Worm (Caenorhabditis elegans) whole organism, late embryonic: ENCODE results near the gene flp-8.

ENCODE experiments used
- F13H6.1 ChIP-seq: sonication (generic microtip); optimal IDR thresholded peaks from 2 replicates; lab custom pipeline; 2016; ENCODE audit warnings: missing genetic modification characterization, missing compliant biosample characterization
- Y22D7AL.16 ChIP-seq: sonication (generic microtip); optimal IDR thresholded peaks from 2 replicates; lab custom pipeline; 2016; ENCODE audit warnings: missing genetic modification characterization, missing compliant biosample characterization
- ama-1 ChIP-seq: fragments of 150-350 bp; optimal IDR thresholded peaks from 2 replicates; lab custom pipeline; 2014
- ceh-14 ChIP-seq: sonication (generic microtip); optimal IDR thresholded peaks from 2 replicates; lab custom pipeline; 2016; ENCODE audit warnings: missing genotype, missing genetic modification characterization, missing compliant biosample characterization
- ceh-18 ChIP-seq: sonication (generic microtip); optimal IDR thresholded peaks from 2 replicates; lab custom pipeline; 2016; ENCODE audit warnings: missing genetic modification characterization, missing compliant biosample characterization
- ceh-30 ChIP-seq: fragments of 150-350 bp; optimal IDR thresholded peaks from 2 replicates; lab custom pipeline; 2014; ENCODE audit warnings: missing biosample characterization, missing genetic modification characterization
- ceh-34 ChIP-seq: sonication (generic microtip); optimal IDR thresholded peaks from 2 replicates; lab custom pipeline; 2016; ENCODE audit warnings: mild to moderate bottlenecking, missing genetic modification characterization, missing compliant biosample characterization
- ceh-45 ChIP-seq: fragments of 200-800 bp; sonication (Bioruptor generic); IDR thresholded peaks from 2 replicates; pipeline ENCODE4 v1.3.6; 2022; ENCODE audit warnings: missing genetic modification reagents, missing genetic modification characterization, missing compliant biosample characterization
- ceh-48 ChIP-seq: sonication (generic microtip); optimal IDR thresholded peaks from 2 replicates; lab custom pipeline; 2016; ENCODE audit warnings: missing genetic modification characterization, inconsistent platforms, missing compliant biosample characterization
- dmd-4 ChIP-seq: sonication (generic microtip); optimal IDR thresholded peaks from 2 replicates; lab custom pipeline; 2016; ENCODE audit warnings: borderline replicate concordance, missing genetic modification characterization, missing compliant biosample characterization
- dve-1 ChIP-seq: sonication (generic microtip); optimal IDR thresholded peaks from 2 replicates; lab custom pipeline; 2017; ENCODE audit warnings: antibody characterized with exemption, mild to moderate bottlenecking, missing genetic modification characterization, missing compliant biosample characterization
- fax-1 ChIP-seq: sonication (generic microtip); optimal IDR thresholded peaks from 2 replicates; lab custom pipeline; 2016; ENCODE audit warnings: missing genotype, missing genetic modification characterization, missing compliant biosample characterization
- fkh-10 ChIP-seq: fragments of 150-350 bp; optimal IDR thresholded peaks from 2 replicates; lab custom pipeline; 2014; ENCODE audit warnings: missing biosample characterization, missing genetic modification reagents, missing genetic modification characterization
- fkh-6 ChIP-seq: sonication (generic microtip); optimal IDR thresholded peaks from 2 replicates; lab custom pipeline; 2016; ENCODE audit warnings: missing genetic modification characterization, missing compliant biosample characterization
- gmeb-2 ChIP-seq: sonication (generic microtip); optimal IDR thresholded peaks from 2 replicates; lab custom pipeline; 2016; ENCODE audit warnings: missing genetic modification characterization, inconsistent platforms, missing compliant biosample characterization
- hlh-15 ChIP-seq: sonication (generic microtip); optimal IDR thresholded peaks from 2 replicates; lab custom pipeline; 2016; ENCODE audit warnings: missing genetic modification characterization, missing compliant biosample characterization
- hlh-30 ChIP-seq: sonication (generic microtip); optimal IDR thresholded peaks from 2 replicates; lab custom pipeline; 2017; ENCODE audit warnings: antibody characterized with exemption, missing genetic modification characterization, missing compliant biosample characterization; ENCODE audit not compliant: insufficient read depth
- hlh-6 ChIP-seq: sonication (generic microtip); optimal IDR thresholded peaks from 2 replicates; lab custom pipeline; 2016; ENCODE audit warnings: missing genotype, missing genetic modification characterization, missing compliant biosample characterization
- hlh-8 ChIP-seq: sonication (generic microtip); optimal IDR thresholded peaks from 2 replicates; lab custom pipeline; 2016; ENCODE audit warnings: missing genotype, missing genetic modification characterization, missing compliant biosample characterization
- lim-6 ChIP-seq: sonication (generic microtip); optimal IDR thresholded peaks from 2 replicates; lab custom pipeline; 2016; ENCODE audit warnings: missing genetic modification characterization, missing compliant biosample characterization
- mec-3 ChIP-seq: sonication (generic microtip); optimal IDR thresholded peaks from 2 replicates; lab custom pipeline; 2016; ENCODE audit warnings: borderline replicate concordance, missing genetic modification characterization, missing compliant biosample characterization
- nhr-11 ChIP-seq: fragments of 150-350 bp; optimal IDR thresholded peaks from 2 replicates; lab custom pipeline; 2014; ENCODE audit warnings: missing biosample characterization, missing genetic modification characterization
- nhr-232 ChIP-seq: sonication (generic microtip); optimal IDR thresholded peaks from 2 replicates; lab custom pipeline; 2016; ENCODE audit warnings: missing genetic modification characterization, missing compliant biosample characterization
- pag-3 ChIP-seq: sonication (generic microtip); optimal IDR thresholded peaks from 2 replicates; lab custom pipeline; 2016; ENCODE audit warnings: missing compliant biosample characterization, missing genetic modification characterization, borderline replicate concordance
- pax-1 ChIP-seq: fragments of 150-350 bp; optimal IDR thresholded peaks from 2 replicates; lab custom pipeline; 2014; ENCODE audit warnings: missing biosample characterization, missing genetic modification characterization
- pha-2 ChIP-seq: sonication (generic microtip); optimal IDR thresholded peaks from 2 replicates; lab custom pipeline; 2017; ENCODE audit warnings: mild to moderate bottlenecking, missing genetic modification characterization, missing compliant biosample characterization
- pha-4 ChIP-seq: fragments of 150-350 bp; optimal IDR thresholded peaks from 2 replicates; lab custom pipeline; 2018; ENCODE audit warnings: missing biosample characterization, missing genetic modification reagents, missing genetic modification characterization
- ref-2 ChIP-seq: sonication (generic microtip); optimal IDR thresholded peaks from 2 replicates; lab custom pipeline; 2016; ENCODE audit warnings: missing genetic modification characterization, missing compliant biosample characterization
- sox-4 ChIP-seq: sonication (generic microtip); optimal IDR thresholded peaks from 2 replicates; lab custom pipeline; 2017; ENCODE audit warnings: mild to moderate bottlenecking, missing genetic modification characterization, inconsistent platforms, missing compliant biosample characterization
- unc-3 ChIP-seq, 2 experiments: fragments of 200-800 bp in 1 of 2; sonication (Bioruptor generic) in 1 of 2; sonication (generic microtip) in 1 of 2; conservative IDR thresholded peaks in 1 of 2; optimal IDR thresholded peaks in 1 of 2; 2 replicates each; pipeline versions ENCODE4 v1.3.6 to Lab custom; 2016 to 2022; ENCODE audit warnings: missing compliant biosample characterization in 2 of 2, missing genetic modification characterization in 2 of 2, missing genetic modification reagents in 1 of 2
- unc-55 ChIP-seq: sonication (generic microtip); optimal IDR thresholded peaks from 2 replicates; lab custom pipeline; 2017; ENCODE audit warnings: missing biosample characterization, missing genetic modification reagents, missing genetic modification characterization
- unc-86 ChIP-seq: sonication (generic microtip); optimal IDR thresholded peaks from 2 replicates; lab custom pipeline; 2016; ENCODE audit warnings: missing genetic modification characterization, missing compliant biosample characterization

The flp-8 gene

DNA sequence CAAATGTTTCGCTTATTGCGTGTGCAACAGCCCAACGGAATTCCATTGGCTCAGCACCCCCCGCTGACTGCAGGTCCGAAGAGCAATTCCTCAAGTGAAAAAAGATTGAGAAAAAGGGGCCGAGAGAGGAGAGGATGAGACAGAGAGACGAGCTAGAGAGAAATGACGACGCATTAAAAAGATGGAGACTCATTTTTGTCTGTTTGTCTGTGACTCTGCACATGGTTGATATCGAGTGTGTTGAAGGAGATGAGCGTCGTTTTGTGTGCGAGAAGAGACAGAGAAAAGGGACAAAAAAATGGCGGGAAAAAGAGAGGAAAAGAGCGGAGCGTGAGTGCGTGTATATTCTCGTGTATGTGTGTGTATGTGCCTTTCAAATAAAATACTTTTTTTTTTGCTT lies 40.2 kb upstream of the flp-8 start (continued):
- TF ChIP-seq ceh-34 (peak; percentile 56), ceh-14 (tag; lab: Kevin White, UChicago) (peak; percentile 76), lim-6 (tag; lab: Kevin White, UChicago) (peak; percentile 41), pha-4 (tag; lab: Kevin White, UChicago) (no peak), mec-3 (tag; lab: Kevin White, UChicago) (no peak), dmd-4 (tag; lab: Kevin White, UChicago) (peak; percentile 29), hlh-8 (tag; lab: Kevin White, UChicago) (peak; percentile 43), ref-2 (tag; lab: Kevin White, UChicago) (peak; percentile 68), F13H6.1 (tag; lab: Kevin White, UChicago) (peak; percentile 14), ceh-48 (tag; lab: Kevin White, UChicago) (no peak)

DNA sequence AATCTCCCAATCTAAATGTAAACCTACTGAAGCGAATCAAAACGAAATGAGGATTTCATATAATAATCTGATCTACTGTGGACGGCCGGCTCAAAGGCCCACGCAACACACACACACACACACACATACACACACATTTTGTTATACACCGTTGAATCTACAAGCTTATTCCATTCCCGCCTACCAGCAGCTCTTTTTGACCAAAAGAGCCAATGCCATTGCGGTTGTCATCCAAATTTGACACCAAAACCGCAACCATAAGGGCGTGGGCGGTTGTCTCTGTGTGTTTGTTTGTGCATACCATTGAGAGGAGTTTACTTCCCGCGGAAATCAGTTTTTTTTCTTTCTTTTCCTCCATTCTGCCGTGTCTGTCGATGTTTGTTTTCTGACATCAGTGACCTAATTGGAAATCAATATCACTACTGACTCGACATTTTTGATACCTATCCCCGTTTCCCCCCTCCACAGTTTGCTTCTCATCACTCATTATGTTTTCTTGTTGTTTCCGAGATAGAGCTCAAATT lies 38.3 kb upstream of the flp-8 start:
- no peak for TF ChIP-seq dve-1
- TF ChIP-seq fkh-6 (tag; lab: Kevin White, UChicago), result no peak

DNA sequence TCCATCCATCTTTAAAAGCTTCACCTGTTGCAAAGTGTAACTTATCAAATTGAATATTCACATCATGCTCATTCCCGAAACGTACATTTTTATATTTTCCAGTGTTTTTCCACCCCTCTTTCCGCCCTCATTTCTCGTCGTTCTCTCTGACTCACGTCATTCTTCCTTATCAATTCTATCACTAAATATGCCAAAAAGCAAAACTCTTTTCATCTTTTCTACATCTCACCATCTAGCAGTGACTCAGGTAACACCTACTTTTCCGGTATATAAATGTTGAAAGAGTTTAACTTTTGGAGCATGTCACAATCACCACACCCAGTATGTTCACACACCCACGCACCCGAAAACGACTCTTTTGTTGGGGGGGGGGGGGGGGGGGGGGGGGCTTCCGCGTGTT lies 36.7 kb upstream of the flp-8 start:
- TF ChIP-seq hlh-30 (tag; lab: Kevin White, UChicago), result no peak
- no peak for TF ChIP-seq unc-86 (tag; lab: Kevin White, UChicago)
- TF ChIP-seq unc-55 (GFP tag; lab: Kevin White, UChicago), result no peak
- TF ChIP-seq F13H6.1 (tag; lab: Kevin White, UChicago), result no peak
- TF ChIP-seq fkh-6 (tag; lab: Kevin White, UChicago), result no peak
- no peak for TF ChIP-seq pax-1 (tag; lab: Kevin White, UChicago)
- no peak for TF ChIP-seq ceh-18 (tag; lab: Kevin White, UChicago)
- no peak for TF ChIP-seq hlh-6 (tag; lab: Kevin White, UChicago)
- TF ChIP-seq fkh-10 (GFP tag; lab: Kevin White, UChicago), result no peak
- TF ChIP-seq nhr-11 (tag; lab: Kevin White, UChicago), result no peak
- TF ChIP-seq ceh-45 (GFP tag; lab: Robert Waterston, UW), result no peak

DNA sequence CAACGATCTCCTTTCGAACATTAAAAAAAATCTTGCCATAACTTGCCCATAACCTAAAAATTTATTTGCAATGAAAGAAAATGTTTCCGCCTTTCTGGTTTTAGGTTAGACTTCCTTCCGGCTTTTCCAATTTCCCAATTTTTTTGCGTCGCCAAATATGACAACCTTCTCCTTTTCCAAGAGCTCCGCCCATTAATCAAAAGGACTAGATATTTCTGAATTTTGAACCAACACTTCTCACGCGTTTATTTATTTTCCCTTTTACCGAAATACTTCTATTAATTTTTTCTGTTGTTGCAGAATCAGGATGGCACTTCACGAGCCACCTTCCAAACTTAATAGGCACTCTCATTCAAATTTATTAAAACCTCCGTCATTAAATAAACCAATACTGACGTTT lies 35.6 kb upstream of the flp-8 start, which contains the start of gene egrh-1:
Gene egrh-1 (plus strand): TSS at position 301 of the 400 bp plus-strand sequence.
- TF ChIP-seq unc-3 (GFP tag; conservative IDR thresholded peaks at IDR 0.05; lab: Robert Waterston, UW) (no peak), unc-3 (tag; optimal IDR thresholded peaks at IDR 0.05; lab: Kevin White, UChicago) (no peak)

DNA sequence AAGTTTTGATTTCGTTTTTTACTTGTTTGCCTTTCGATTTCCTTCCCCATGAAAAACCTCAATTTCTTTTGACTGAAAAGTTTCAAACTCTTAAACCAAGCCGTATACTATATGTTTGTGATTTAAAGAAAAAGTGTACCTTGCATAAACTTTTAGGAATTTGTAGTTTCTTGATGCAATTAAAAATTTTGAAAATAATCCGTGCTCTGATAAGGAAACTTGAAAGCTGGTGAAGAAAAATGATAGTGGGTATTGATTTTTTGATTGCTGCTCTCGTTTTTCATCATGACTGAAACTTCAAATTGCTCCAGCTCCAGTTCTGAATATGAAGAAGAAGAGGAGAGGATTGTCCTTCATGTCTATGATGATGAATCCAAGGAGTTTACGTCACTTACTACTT lies 32.2 kb upstream of the flp-8 start, which contains the start of gene acd-3:
Gene acd-3 (plus strand): TSS at position 222 of the 400 bp plus-strand sequence.
- no peak for TF ChIP-seq dmd-4 (tag; lab: Kevin White, UChicago)
- no peak for TF ChIP-seq ref-2 (tag; lab: Kevin White, UChicago)
- no peak for TF ChIP-seq dve-1
- no peak for TF ChIP-seq pha-4 (tag; lab: Kevin White, UChicago)
- TF ChIP-seq, all 69 proteins: peak for 0

DNA sequence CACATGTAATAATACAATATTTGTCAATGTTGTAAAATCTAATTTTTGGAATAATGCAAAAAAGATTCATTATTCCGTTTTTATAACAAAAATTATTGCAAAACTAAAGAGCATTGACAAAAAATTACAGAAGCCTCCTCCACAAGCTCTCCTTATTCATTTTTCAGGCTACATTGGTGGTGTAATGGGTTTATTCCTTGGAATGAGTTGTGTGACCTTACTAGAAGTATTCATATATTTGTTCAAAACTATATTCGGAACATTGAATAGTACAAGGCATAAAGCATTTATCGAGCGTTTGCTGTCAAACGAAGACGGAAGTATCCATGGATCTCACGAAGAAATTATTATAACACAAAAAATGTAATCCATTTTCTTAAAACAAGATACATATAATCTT lies 29.3 kb upstream of the flp-8 start:
- no peak for TF ChIP-seq ceh-18 (tag; lab: Kevin White, UChicago)
- no peak for TF ChIP-seq ama-1 (lab: Kevin White, UChicago)
- no peak for TF ChIP-seq unc-55 (GFP tag; lab: Kevin White, UChicago)
- TF ChIP-seq hlh-8 (tag; lab: Kevin White, UChicago), result no peak
- no peak for TF ChIP-seq Y22D7AL.16 (tag; lab: Kevin White, UChicago)
- TF ChIP-seq ceh-30 (tag; lab: Kevin White, UChicago), result no peak
- no peak for TF ChIP-seq hlh-15 (tag; lab: Kevin White, UChicago)
- TF ChIP-seq pag-3 (tag; lab: Kevin White, UChicago), result no peak
- TF ChIP-seq gmeb-2, result no peak
- TF ChIP-seq sox-4 (tag; lab: Kevin White, UChicago), result no peak
- no peak for TF ChIP-seq pha-2 (tag; lab: Kevin White, UChicago)
- TF ChIP-seq fax-1 (tag; lab: Kevin White, UChicago), result no peak
- no peak for TF ChIP-seq nhr-232
